Fruit fly (Drosophila melanogaster): ENCODE data around the gene dnd.

Gene dnd

DNA sequence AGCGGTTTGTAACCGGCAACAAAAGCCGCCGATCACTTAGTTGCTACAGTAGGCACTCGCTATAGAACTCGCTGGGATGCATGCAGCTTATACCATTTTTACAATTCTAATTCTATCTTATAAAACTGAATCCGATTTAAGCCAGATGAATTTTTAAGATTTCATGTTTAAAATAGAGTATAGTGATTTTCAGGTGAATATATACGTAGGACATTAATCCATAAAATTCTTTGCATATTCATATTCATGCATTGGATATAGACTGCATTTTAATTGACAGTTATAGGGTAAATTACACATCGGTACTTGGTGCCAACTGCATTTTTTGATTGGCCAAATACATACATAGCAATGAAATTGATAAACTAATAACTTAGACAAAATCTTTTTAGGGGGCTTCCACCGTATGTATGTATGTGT lies 443 bp upstream of the dnd start (continued):
- TF ChIP-seq Ets21C (GFP tag; optimal IDR thresholded peaks at IDR 0.05): peak; percentile 23
- TF ChIP-seq CG6276 (GFP tag; optimal IDR thresholded peaks at IDR 0.05): no peak
- TF ChIP-seq Sox15 (GFP tag; optimal IDR thresholded peaks at IDR 0.05): peak; percentile 7
- peak; percentile 8 for TF ChIP-seq Eip75B (GFP tag; optimal IDR thresholded peaks at IDR 0.05)
- TF ChIP-seq Sox14 (GFP tag; optimal IDR thresholded peaks at IDR 0.05): peak; percentile 47
- TF ChIP-seq CG10631 (GFP tag; optimal IDR thresholded peaks at IDR 0.05): peak; percentile 25
- TF ChIP-seq Gug (GFP tag; IDR thresholded peaks at IDR 0.05): peak; percentile 29; the same call in 1 of the 2 replicates
- TF ChIP-seq cyc (GFP tag; optimal IDR thresholded peaks at IDR 0.05): peak; percentile 65
- peak; percentile 18 for TF ChIP-seq CG11762 (GFP tag; optimal IDR thresholded peaks at IDR 0.05; ENCODE audit: insufficient read depth)
- TF ChIP-seq CG31627 (GFP tag; optimal IDR thresholded peaks at IDR 0.05): peak; percentile 60

DNA sequence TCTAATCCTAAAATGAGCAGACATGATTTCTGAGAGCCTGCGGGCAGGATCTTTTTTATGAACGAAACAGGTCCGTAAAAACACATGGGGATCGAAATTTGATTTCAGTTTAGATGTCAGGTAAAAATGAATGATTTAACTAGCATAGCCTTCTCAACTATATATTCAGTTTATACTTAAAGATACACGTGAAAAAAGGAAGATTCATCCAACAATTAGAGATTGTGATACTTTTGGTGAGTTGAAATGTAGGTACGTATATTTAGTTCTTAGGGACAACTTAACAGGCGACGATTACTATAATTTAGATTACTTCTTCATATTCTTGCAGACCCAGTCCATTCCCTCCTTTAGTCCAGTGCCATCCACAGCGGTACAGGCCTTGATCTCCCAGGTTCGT lies 1.7 kb downstream of the dnd start, which contains the start of gene CG17819:
Gene CG17819 (minus strand): TSS at position 101 of the 400 bp plus-strand sequence.
- TF ChIP-seq achi (GFP tag; optimal IDR thresholded peaks at IDR 0.05) (no peak), acj6 (GFP tag; optimal IDR thresholded peaks at IDR 0.05) (no peak), CG6163 (GFP tag; IDR thresholded peaks at IDR 0.05) (no peak), CG6792 (GFP tag; optimal IDR thresholded peaks at IDR 0.05) (no peak), CG4318 (GFP tag; optimal IDR thresholded peaks at IDR 0.05) (no peak), CG10669 (GFP tag; optimal IDR thresholded peaks at IDR 0.05) (no peak), esn (GFP tag; optimal IDR thresholded peaks at IDR 0.05) (no peak), lz (GFP tag; optimal IDR thresholded peaks at IDR 0.05) (no peak), topi (GFP tag; optimal IDR thresholded peaks at IDR 0.05) (no peak), Smox (GFP tag; optimal IDR thresholded peaks at IDR 0.05) (no peak), CG9139 (GFP tag; optimal IDR thresholded peaks at IDR 0.05) (no peak), eg (GFP tag; IDR thresholded peaks at IDR 0.05) (no peak), OdsH (GFP tag; optimal IDR thresholded peaks at IDR 0.05) (no peak), CG32006 (GFP tag; optimal IDR thresholded peaks at IDR 0.05) (no peak), CG16779 (tag; optimal IDR thresholded peaks at IDR 0.05) (no peak), CG8319 (GFP tag; optimal IDR thresholded peaks at IDR 0.05) (no peak)

DNA sequence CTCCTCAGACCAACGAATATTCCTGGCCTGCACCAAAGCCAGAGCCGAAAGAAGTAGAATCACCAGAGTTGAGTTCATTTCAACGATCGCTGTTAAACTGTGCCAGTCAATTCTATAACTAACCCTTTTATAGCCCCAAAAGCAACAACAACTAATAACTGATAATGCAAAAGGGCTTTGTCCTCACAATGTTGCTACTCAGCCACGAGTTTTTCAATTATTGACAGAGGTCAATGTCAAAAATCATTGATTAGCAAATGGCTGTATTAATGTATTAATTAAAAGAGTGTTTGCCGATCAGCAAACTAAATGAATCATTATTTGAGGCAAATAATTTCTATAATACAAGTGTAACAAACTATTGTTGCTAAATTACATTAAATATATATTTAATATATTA lies 2.8 kb downstream of the dnd start, which contains the start of gene fit:
Gene fit (minus strand): TSS at position 101 of the 400 bp plus-strand sequence.
- TF ChIP-seq CG3032 (tag; optimal IDR thresholded peaks at IDR 0.05): no peak
- no peak for TF ChIP-seq net (GFP tag; optimal IDR thresholded peaks at IDR 0.05)
- TF ChIP-seq CG3919 (GFP tag; optimal IDR thresholded peaks at IDR 0.05): no peak
- no peak for TF ChIP-seq OdsH (GFP tag; optimal IDR thresholded peaks at IDR 0.05)
- no peak for TF ChIP-seq Lpt (GFP tag; optimal IDR thresholded peaks at IDR 0.05)
- no peak for TF ChIP-seq dsx (GFP tag; optimal IDR thresholded peaks at IDR 0.05; ENCODE audit: poor library complexity, severe bottlenecking)
- TF ChIP-seq Sox102F (GFP tag; optimal IDR thresholded peaks at IDR 0.05): no peak
- TF ChIP-seq Hr39 (GFP tag; optimal IDR thresholded peaks at IDR 0.05): no peak
- TF ChIP-seq acj6 (GFP tag; optimal IDR thresholded peaks at IDR 0.05): no peak
- no peak for TF ChIP-seq CG16779 (tag; optimal IDR thresholded peaks at IDR 0.05)
- TF ChIP-seq Ets96B (tag; optimal IDR thresholded peaks at IDR 0.05): no peak
- no peak for TF ChIP-seq CG8632 (GFP tag; optimal IDR thresholded peaks at IDR 0.05)
- TF ChIP-seq topi (GFP tag; optimal IDR thresholded peaks at IDR 0.05): no peak
- TF ChIP-seq CG8319 (GFP tag; optimal IDR thresholded peaks at IDR 0.05): no peak
- TF ChIP-seq CG8119 (GFP tag; IDR thresholded peaks at IDR 0.05): no peak

DNA sequence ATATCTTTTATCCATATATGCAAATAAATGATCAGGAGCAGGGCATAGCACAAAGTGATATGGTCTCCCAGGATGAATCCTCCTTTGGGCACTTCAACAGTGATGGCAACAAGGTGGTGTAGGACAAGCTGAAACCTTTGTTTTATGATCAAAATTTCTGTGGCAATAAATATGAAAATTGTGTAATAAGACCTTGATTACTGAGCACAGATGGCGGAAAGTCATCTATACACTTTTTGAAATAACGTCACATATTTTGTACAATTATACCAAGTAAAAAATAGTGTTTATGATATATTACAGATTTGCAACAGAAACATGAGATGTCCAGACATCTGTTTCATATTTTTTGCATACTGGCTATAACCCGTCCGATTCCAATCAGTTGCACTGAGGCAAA lies 6.6 kb downstream of the dnd start, which contains the start of gene CG31465:
Gene CG31465 (plus strand): TSS at position 301 of the 400 bp plus-strand sequence.
- TF ChIP-seq Smox (GFP tag; optimal IDR thresholded peaks at IDR 0.05) (no peak), CG1621 (tag; optimal IDR thresholded peaks at IDR 0.05) (no peak), CG32006 (GFP tag; optimal IDR thresholded peaks at IDR 0.05) (no peak), Ets21C (GFP tag; optimal IDR thresholded peaks at IDR 0.05) (no peak), CG34406 (GFP tag; optimal IDR thresholded peaks at IDR 0.05) (no peak)
